Fruit fly (Drosophila melanogaster): Measurements from ENCODE around the gene CG12316.

DNA sequence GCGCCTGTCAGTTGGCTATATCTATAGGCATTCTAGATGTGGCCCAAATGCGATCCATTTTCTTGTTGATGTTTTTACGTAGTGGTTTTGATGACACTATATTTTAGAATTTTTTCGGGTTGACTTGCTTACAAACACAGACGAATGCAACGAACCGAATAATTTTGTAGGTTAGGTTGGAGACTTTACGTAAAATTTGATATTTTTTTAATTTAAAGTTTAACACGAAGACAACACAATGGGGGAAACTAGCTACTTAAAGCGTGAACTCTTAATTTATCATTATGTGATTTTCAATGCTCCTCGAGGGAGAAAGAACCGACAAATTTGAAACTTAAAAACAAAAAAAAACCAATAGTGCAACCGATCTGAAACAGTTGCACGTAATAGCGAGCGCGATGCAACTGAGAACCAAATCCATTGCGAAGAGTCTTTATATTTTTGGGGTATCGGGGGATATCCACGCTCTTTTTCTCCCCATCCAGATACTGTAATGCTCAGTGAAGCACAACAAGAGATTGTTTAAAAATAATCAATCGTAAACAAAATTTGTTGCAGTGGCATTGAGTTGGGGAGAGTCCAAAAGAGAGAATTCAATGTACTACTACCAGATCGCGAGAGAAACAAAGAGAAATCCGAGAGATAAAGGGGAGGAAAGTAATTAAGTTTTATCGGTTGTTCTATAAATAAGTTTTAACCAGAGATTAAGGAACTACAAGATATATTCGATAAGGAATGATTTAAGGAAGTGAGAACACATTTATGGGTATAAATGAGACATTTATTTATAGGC, 46.7 kb downstream of the CG12316 start:
- TF ChIP-seq CTCF (GFP tag; optimal IDR thresholded peaks at IDR 0.05): no peak
- no peak for TF ChIP-seq Ada2b (GFP tag; IDR thresholded peaks at IDR 0.05)
- no peak for TF ChIP-seq pan (optimal IDR thresholded peaks at IDR 0.05)
- no peak for TF ChIP-seq pan (GFP tag; optimal IDR thresholded peaks at IDR 0.05 in 1 of 2, IDR thresholded peaks at IDR 0.05 in 1 of 2)
- no peak for TF ChIP-seq CG1832 (GFP tag; optimal IDR thresholded peaks at IDR 0.05)
- TF ChIP-seq CG10565 (GFP tag; optimal IDR thresholded peaks at IDR 0.05): no peak
- no peak for TF ChIP-seq nau (GFP tag; optimal IDR thresholded peaks at IDR 0.05)
- TF ChIP-seq eve (GFP tag; optimal IDR thresholded peaks at IDR 0.05): no peak
